Worm (Caenorhabditis elegans) whole organism, L3 larva: ENCODE measurements around the gene ech-2.

ENCODE experiments used
- aly-2 ChIP-seq: fragments of 150-350 bp; optimal IDR thresholded peaks from 2 replicates; lab custom pipeline; 2014; ENCODE audit warnings: missing biosample characterization, missing genetic modification characterization
- ceh-16 ChIP-seq: sonication (generic microtip); optimal IDR thresholded peaks from 2 replicates; lab custom pipeline; 2017; ENCODE audit warnings: missing biosample characterization, missing genetic modification characterization
- ceh-82 ChIP-seq: fragments of 150-350 bp; optimal IDR thresholded peaks from 2 replicates; lab custom pipeline; 2014; ENCODE audit warnings: missing biosample characterization, missing genetic modification characterization
- ceh-9 ChIP-seq: sonication (generic microtip); optimal IDR thresholded peaks from 2 replicates; lab custom pipeline; 2018; ENCODE audit warnings: missing biosample characterization, missing genetic modification characterization
- elt-3 ChIP-seq, 3 experiments: fragments of 150-350 bp in 1 of 3; sonication (generic microtip) in 2 of 3; optimal IDR thresholded peaks; 2 replicates in 2 of 3; 4 replicates in 1 of 3; lab custom pipeline; 2014 to 2017; ENCODE audit warnings: missing biosample characterization in 3 of 3, missing genetic modification characterization in 3 of 3
- eor-1 ChIP-seq, 2 experiments: fragments of 150-350 bp; optimal IDR thresholded peaks; 2 replicates each; lab custom pipeline; 2014 to 2018; ENCODE audit warnings: missing biosample characterization in 2 of 2, missing genetic modification characterization in 2 of 2
- fkh-10 ChIP-seq: sonication (generic microtip); optimal IDR thresholded peaks from 2 replicates; lab custom pipeline; 2017; ENCODE audit warnings: missing biosample characterization, missing genetic modification reagents, missing genetic modification characterization
- fkh-2 ChIP-seq: fragments of 150-350 bp; optimal IDR thresholded peaks from 2 replicates; lab custom pipeline; 2014; ENCODE audit warnings: missing biosample characterization, missing genetic modification reagents, missing genetic modification characterization
- fos-1 ChIP-seq: fragments of 150-350 bp; optimal IDR thresholded peaks from 2 replicates; lab custom pipeline; 2014; ENCODE audit warnings: missing biosample characterization, missing genetic modification characterization
- hmg-11 ChIP-seq: sonication (generic microtip); optimal IDR thresholded peaks from 2 replicates; lab custom pipeline; 2016; ENCODE audit warnings: missing genetic modification characterization, missing compliant biosample characterization
- jun-1 ChIP-seq: fragments of 150-350 bp; optimal IDR thresholded peaks from 2 replicates; lab custom pipeline; 2014; ENCODE audit warnings: missing biosample characterization, missing genetic modification reagents, missing genetic modification characterization
- lin-15B ChIP-seq: fragments of 150-350 bp; optimal IDR thresholded peaks from 2 replicates; lab custom pipeline; 2014; ENCODE audit warnings: missing biosample characterization, missing genetic modification characterization
- lin-39 ChIP-seq: fragments of 150-350 bp; optimal IDR thresholded peaks from 2 replicates; lab custom pipeline; 2018; ENCODE audit warnings: missing biosample characterization, missing genetic modification reagents, missing genetic modification characterization
- lsy-12 ChIP-seq: sonication (generic microtip); optimal IDR thresholded peaks from 2 replicates; lab custom pipeline; 2016; ENCODE audit warnings: mild to moderate bottlenecking, missing genetic modification characterization, missing compliant biosample characterization
- mml-1 ChIP-seq: fragments of 150-350 bp; sonication (generic microtip); optimal IDR thresholded peaks from 3 replicates; lab custom pipeline; 2014; ENCODE audit warnings: missing biosample characterization, missing genetic modification characterization
- nfya-1 ChIP-seq: sonication (generic microtip); optimal IDR thresholded peaks from 2 replicates; lab custom pipeline; 2017; ENCODE audit warnings: missing genetic modification characterization, mild to moderate bottlenecking, missing compliant biosample characterization, antibody characterized with exemption, moderate library complexity; ENCODE audit not compliant: insufficient read depth
- nhr-11 ChIP-seq: fragments of 150-350 bp; optimal IDR thresholded peaks from 2 replicates; lab custom pipeline; 2014; ENCODE audit warnings: missing biosample characterization, missing genetic modification characterization
- nhr-12 ChIP-seq: fragments of 150-350 bp; optimal IDR thresholded peaks from 2 replicates; lab custom pipeline; 2014; ENCODE audit warnings: missing biosample characterization, missing genetic modification characterization
- nhr-23 ChIP-seq: fragments of 150-350 bp; optimal IDR thresholded peaks from 2 replicates; lab custom pipeline; 2014; ENCODE audit warnings: missing biosample characterization, missing genetic modification reagents, missing genetic modification characterization
- nhr-237 ChIP-seq: fragments of 150-350 bp; optimal IDR thresholded peaks from 2 replicates; lab custom pipeline; 2014; ENCODE audit warnings: missing biosample characterization, missing genetic modification characterization
- nhr-25 ChIP-seq: sonication (generic microtip); optimal IDR thresholded peaks from 2 replicates; lab custom pipeline; 2017; ENCODE audit warnings: missing biosample characterization, missing genetic modification characterization
- nhr-67 ChIP-seq: fragments of 150-350 bp; optimal IDR thresholded peaks from 2 replicates; lab custom pipeline; 2014; ENCODE audit warnings: missing biosample characterization, missing genetic modification characterization
- nhr-76 ChIP-seq: fragments of 150-350 bp; sonication (generic microtip); optimal IDR thresholded peaks from 5 replicates; lab custom pipeline; 2014; ENCODE audit warnings: missing biosample characterization, missing genetic modification characterization
- pha-4 ChIP-seq: fragments of 150-350 bp; optimal IDR thresholded peaks from 2 replicates; lab custom pipeline; 2014; ENCODE audit warnings: missing biosample characterization, missing genetic modification reagents, missing genetic modification characterization
- sea-2 ChIP-seq: fragments of 150-350 bp; sonication (generic microtip); optimal IDR thresholded peaks from 4 replicates; lab custom pipeline; 2014; ENCODE audit warnings: missing biosample characterization, missing genetic modification reagents, missing genetic modification characterization
- skn-1 ChIP-seq: fragments of 150-350 bp; optimal IDR thresholded peaks from 2 replicates; lab custom pipeline; 2014; ENCODE audit warnings: missing biosample characterization, missing genetic modification characterization
- snpc-4 ChIP-seq: fragments of 150-350 bp; optimal IDR thresholded peaks from 2 replicates; lab custom pipeline; 2014; ENCODE audit warnings: missing biosample characterization, missing genetic modification characterization
- tbx-2 ChIP-seq: sonication (generic microtip); optimal IDR thresholded peaks from 2 replicates; lab custom pipeline; 2016; ENCODE audit warnings: mild to moderate bottlenecking, missing genetic modification characterization, missing compliant biosample characterization
- unc-62 ChIP-seq: fragments of 150-350 bp; sonication (generic microtip); optimal IDR thresholded peaks from 4 replicates; lab custom pipeline; 2014; ENCODE audit warnings: missing biosample characterization, missing genetic modification reagents, missing genetic modification characterization
- ztf-11 ChIP-seq: fragments of 150-350 bp; optimal IDR thresholded peaks from 2 replicates; lab custom pipeline; 2014; ENCODE audit warnings: missing biosample characterization, missing genetic modification characterization
- ztf-4 ChIP-seq: fragments of 150-350 bp; optimal IDR thresholded peaks from 2 replicates; lab custom pipeline; 2014; ENCODE audit warnings: missing biosample characterization, missing genetic modification characterization

ech-2 gene

DNA sequence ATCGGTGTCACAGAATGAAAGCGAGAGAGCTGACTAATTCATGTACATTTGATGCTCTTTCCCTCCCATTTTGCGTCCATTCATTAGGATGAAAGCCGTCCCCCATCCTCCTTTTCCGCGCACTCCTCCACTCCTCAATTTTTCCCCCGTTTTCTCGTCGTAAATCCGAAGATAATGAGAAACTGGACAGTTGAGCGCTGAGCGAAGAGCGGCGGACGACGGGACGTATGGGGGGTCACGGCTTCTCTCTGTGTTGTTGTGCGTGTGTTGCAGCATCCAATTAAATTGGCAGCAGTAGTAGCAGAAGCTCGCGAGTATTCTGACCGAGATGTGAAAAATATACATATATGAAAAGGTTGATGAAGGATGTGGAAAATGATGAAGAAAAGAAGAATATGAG, 15.7 kb upstream of the ech-2 start:
- no peak for TF ChIP-seq fos-1 (tag; lab: Kevin White, UChicago)
- no peak for TF ChIP-seq nhr-12
- no peak for TF ChIP-seq pha-4
- TF ChIP-seq unc-62 (GFP tag; lab: Kevin White, UChicago), result no peak
- no peak for TF ChIP-seq nhr-67 (tag; lab: Kevin White, UChicago)
- TF ChIP-seq ztf-11 (tag; lab: Kevin White, UChicago), result no peak
- TF ChIP-seq elt-3 (tag; optimal IDR thresholded peaks at IDR 0.05; lab: Kevin White, UChicago), result no peak

DNA sequence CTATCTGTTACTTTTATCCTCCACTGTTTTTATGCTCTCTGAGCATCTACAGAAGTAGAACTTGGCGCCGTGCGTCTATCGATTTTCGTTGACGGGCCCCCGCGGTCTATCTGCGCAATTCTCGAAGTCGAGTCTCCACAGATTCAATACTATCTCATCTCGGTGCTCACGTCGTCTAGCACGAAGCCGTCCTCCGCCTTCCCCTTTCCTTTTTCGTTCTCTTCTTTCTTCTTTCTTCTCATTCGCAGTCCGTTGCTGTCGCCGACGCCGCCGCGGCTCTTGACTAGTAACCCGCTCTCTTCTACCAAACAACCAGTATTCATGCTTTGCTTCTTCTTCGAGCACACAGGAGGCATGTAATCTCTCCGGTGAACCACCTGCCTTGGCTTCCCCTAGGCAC, 14.9 kb upstream of the ech-2 start:
- TF ChIP-seq lin-39 (tag; lab: Kevin White, UChicago) (peak; percentile 31), lin-15B (tag; lab: Kevin White, UChicago) (peak; percentile 25), snpc-4 (peak; percentile 10), ceh-9 (no peak), fkh-10 (peak; percentile 16), nfya-1 (tag; lab: Kevin White, UChicago) (peak; percentile 69), nhr-25 (tag; lab: Kevin White, UChicago) (no peak)

ce11 chrIV:11868452-11868851, 12.3 kb upstream of the ech-2 start:
- TF ChIP-seq ceh-9 (no peak), fkh-10 (no peak), nhr-237 (tag; lab: Kevin White, UChicago) (no peak), ceh-82 (tag; lab: Kevin White, UChicago) (no peak), sea-2 (no peak), nfya-1 (tag; lab: Kevin White, UChicago) (no peak), eor-1 (tag; optimal IDR thresholded peaks at IDR 0.05; lab: Kevin White, UChicago) (no peak), fkh-2 (tag; lab: Kevin White, UChicago) (no peak)
- TF ChIP-seq, all 47 proteins: peak for 0

DNA sequence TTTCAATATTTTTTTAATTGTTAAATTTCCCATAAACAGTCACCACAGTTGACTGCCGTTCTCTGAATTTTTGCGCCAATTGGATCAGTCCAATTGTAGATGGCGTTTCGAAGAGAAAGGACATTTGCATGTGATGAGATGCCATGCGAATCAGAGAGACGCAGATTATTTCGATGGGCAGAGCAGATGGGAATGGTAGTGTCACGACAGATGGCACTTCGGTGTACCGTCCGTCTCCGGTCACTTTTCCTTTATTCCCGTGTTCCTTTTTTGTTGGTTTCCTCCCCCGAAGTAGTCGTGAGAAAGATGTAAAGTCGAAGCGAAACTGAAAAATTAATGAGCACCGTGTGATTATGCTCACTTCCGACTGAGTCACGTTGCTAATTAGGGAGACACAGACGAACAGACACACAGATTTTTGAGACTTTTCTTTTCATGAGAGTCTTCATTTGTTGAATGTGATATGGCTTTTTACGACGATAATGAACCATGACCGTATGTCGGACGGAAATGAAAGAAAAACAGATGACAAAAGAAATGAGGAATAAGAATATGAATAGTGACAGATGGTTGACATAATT, 11.6 kb upstream of the ech-2 start:
- TF ChIP-seq aly-2 (tag; lab: Kevin White, UChicago) (no peak), jun-1 (tag; lab: Kevin White, UChicago) (no peak), nhr-76 (tag; lab: Kevin White, UChicago) (no peak), tbx-2 (no peak), ztf-4 (tag; lab: Kevin White, UChicago) (no peak), ztf-11 (tag; lab: Kevin White, UChicago) (no peak), skn-1 (no peak), nhr-11 (tag; lab: Kevin White, UChicago) (no peak), ceh-9 (no peak), nhr-25 (tag; lab: Kevin White, UChicago) (no peak), sea-2 (no peak), lin-39 (tag; lab: Kevin White, UChicago) (no peak)

ce11 chrIV:11864226-11864625, 8.1 kb upstream of the ech-2 start, which contains the start of gene trpa-1:
trpa-1 (plus strand) TSS chrIV:11864526.
- TF ChIP-seq snpc-4, result no peak
- no peak for TF ChIP-seq hmg-11 (tag; lab: Kevin White, UChicago)
- TF ChIP-seq, all 47 proteins: peak for 0

ce11 chrIV:11863428-11863827, 7.3 kb upstream of the ech-2 start:
- TF ChIP-seq hmg-11 (tag; lab: Kevin White, UChicago) (peak; percentile 2), nhr-76 (tag; lab: Kevin White, UChicago) (no peak), fos-1 (tag; lab: Kevin White, UChicago) (no peak), lin-15B (tag; lab: Kevin White, UChicago) (no peak), elt-3 (tag; optimal IDR thresholded peaks at IDR 0.05; lab: Kevin White, UChicago) (no peak), ceh-16 (no peak), pha-4 (peak; percentile 80), lsy-12 (tag; lab: Kevin White, UChicago) (no peak), tbx-2 (no peak), nhr-23 (tag; lab: Kevin White, UChicago) (no peak), nhr-11 (tag; lab: Kevin White, UChicago) (no peak), nfya-1 (tag; lab: Kevin White, UChicago) (no peak), nhr-237 (tag; lab: Kevin White, UChicago) (no peak), mml-1 (no peak)
